Fruit fly (Drosophila melanogaster) whole organism, embryonic: ENCODE measurements around the gene Ubc4.

ENCODE experiments used
- Adf1 ChIP-seq: fragments of 200-800 bp; sonication (Bioruptor generic); IDR thresholded peaks from 2 replicates; pipeline ENCODE4 v1.3.6; 2022; ENCODE audit warnings: missing biosample characterization, missing genetic modification characterization
- Atf3 ChIP-seq: fragments of 200-800 bp; sonication (Bioruptor generic); optimal IDR thresholded peaks from 3 replicates; lab custom pipeline; 2016; ENCODE audit warnings: missing biosample characterization, missing genetic modification characterization
- CG10543 ChIP-seq: fragments of 200-800 bp; sonication (Bioruptor generic); optimal IDR thresholded peaks from 3 replicates; lab custom pipeline; 2017; ENCODE audit warnings: missing biosample characterization, mild to moderate bottlenecking, missing genetic modification characterization, moderate library complexity
- CG11085 ChIP-seq: fragments of 200-800 bp; sonication (Bioruptor generic); IDR thresholded peaks from 2 replicates; pipeline ENCODE4 v1.3.6; 2022; ENCODE audit warnings: missing biosample characterization, missing genetic modification characterization
- CG11695 ChIP-seq: fragments of 200-800 bp; sonication (Bioruptor generic); IDR thresholded peaks from 3 replicates; pipeline ENCODE4 v1.3.6; 2022; ENCODE audit warnings: missing biosample characterization, missing genetic modification characterization
- CG12104 ChIP-seq: fragments of 200-800 bp; sonication (Bioruptor generic); optimal IDR thresholded peaks from 3 replicates; lab custom pipeline; 2016; ENCODE audit warnings: missing biosample characterization, missing genetic modification characterization
- CG13287 ChIP-seq: fragments of 200-800 bp; sonication (Bioruptor generic); IDR thresholded peaks from 2 replicates; pipeline ENCODE4 v1.3.6; 2022; ENCODE audit warnings: missing biosample characterization, missing genetic modification characterization; ENCODE audit not compliant: partially characterized antibody
- CG13624 ChIP-seq: fragments of 200-800 bp; sonication (Bioruptor generic); optimal IDR thresholded peaks from 2 replicates; lab custom pipeline; 2016; ENCODE audit warnings: missing biosample characterization, missing genetic modification characterization
- CG1792 ChIP-seq: fragments of 200-800 bp; sonication (Bioruptor generic); optimal IDR thresholded peaks from 2 replicates; lab custom pipeline; 2016; ENCODE audit warnings: missing biosample characterization, missing genetic modification characterization
- CG18599 ChIP-seq: fragments of 200-800 bp; sonication (Bioruptor generic); optimal IDR thresholded peaks from 3 replicates; lab custom pipeline; 2017; ENCODE audit warnings: missing biosample characterization, missing genetic modification characterization, mild to moderate bottlenecking, moderate library complexity, missing genetic modification reagents
- CG34376 ChIP-seq: fragments of 200-800 bp; sonication (Bioruptor generic); optimal IDR thresholded peaks from 2 replicates; lab custom pipeline; 2018; ENCODE audit warnings: missing biosample characterization, mild to moderate bottlenecking, missing genetic modification characterization
- CG42726 ChIP-seq: fragments of 200-800 bp; sonication (Bioruptor generic); IDR thresholded peaks from 2 replicates; pipeline ENCODE4 v1.3.6; 2022; ENCODE audit warnings: missing biosample characterization, missing genetic modification characterization; ENCODE audit not compliant: partially characterized antibody
- CG4730 ChIP-seq: fragments of 200-800 bp; sonication (Bioruptor generic); IDR thresholded peaks from 2 replicates; pipeline ENCODE4 v1.3.6; 2022; ENCODE audit warnings: missing biosample characterization, missing genetic modification characterization
- CG6689 ChIP-seq: fragments of 200-800 bp; sonication (Bioruptor generic); IDR thresholded peaks from 2 replicates; pipeline ENCODE4 v1.3.6; 2022; ENCODE audit warnings: missing biosample characterization, missing genetic modification characterization
- CG6813 ChIP-seq: fragments of 200-800 bp; sonication (Bioruptor generic); optimal IDR thresholded peaks from 2 replicates; lab custom pipeline; 2017; ENCODE audit warnings: missing biosample characterization, missing genetic modification characterization, mild to moderate bottlenecking, moderate library complexity, missing genetic modification reagents
- CG7839 ChIP-seq: fragments of 200-800 bp; sonication (Bioruptor generic); optimal IDR thresholded peaks from 3 replicates; lab custom pipeline; 2018; ENCODE audit warnings: missing biosample characterization, mild to moderate bottlenecking, missing genetic modification characterization, moderate library complexity
- CG7987 ChIP-seq: fragments of 200-800 bp; sonication (Bioruptor generic); optimal IDR thresholded peaks from 2 replicates; lab custom pipeline; 2018; ENCODE audit warnings: missing biosample characterization, mild to moderate bottlenecking, missing genetic modification characterization, moderate library complexity
- CG9437 ChIP-seq: fragments of 200-800 bp; sonication (Bioruptor generic); optimal IDR thresholded peaks from 2 replicates; lab custom pipeline; 2018; ENCODE audit warnings: missing biosample characterization, mild to moderate bottlenecking, missing genetic modification characterization
- CHES-1-like ChIP-seq: fragments of 200-800 bp; sonication (Bioruptor generic); optimal IDR thresholded peaks from 2 replicates; lab custom pipeline; 2016; ENCODE audit warnings: missing biosample characterization, missing genetic modification characterization
- Fer3 ChIP-seq: fragments of 200-800 bp; sonication (Bioruptor generic); optimal IDR thresholded peaks from 2 replicates; lab custom pipeline; 2018; ENCODE audit warnings: missing biosample characterization, mild to moderate bottlenecking, missing genetic modification characterization, moderate library complexity
- Hmx ChIP-seq: fragments of 200-800 bp; sonication (Bioruptor generic); optimal IDR thresholded peaks from 2 replicates; lab custom pipeline; 2016; ENCODE audit warnings: missing biosample characterization, missing genetic modification characterization
- Lim3 ChIP-seq: fragments of 200-800 bp; sonication (Bioruptor generic); IDR thresholded peaks from 2 replicates; pipeline ENCODE4 v1.3.6; 2022; ENCODE audit warnings: missing biosample characterization, missing genetic modification characterization
- MBD-R2 ChIP-seq: fragments of 200-800 bp; sonication (Bioruptor generic); IDR thresholded peaks from 2 replicates; pipeline ENCODE4 v1.3.6; 2022; ENCODE audit warnings: missing biosample characterization, missing genetic modification characterization
- Max ChIP-seq: fragments of 200-800 bp; sonication (Bioruptor generic); optimal IDR thresholded peaks from 2 replicates; lab custom pipeline; 2016; ENCODE audit warnings: missing biosample characterization, mild to moderate bottlenecking, missing genetic modification characterization
- Med ChIP-seq: fragments of 200-800 bp; sonication (Bioruptor generic); peaks from one replicate; lab custom pipeline; 2016; ENCODE audit warnings: missing biosample characterization, missing genetic modification characterization, mild to moderate bottlenecking, inconsistent platforms, moderate library complexity
- Meics ChIP-seq: fragments of 200-800 bp; sonication (Bioruptor generic); optimal IDR thresholded peaks from 2 replicates; lab custom pipeline; 2017; ENCODE audit warnings: missing biosample characterization, mild to moderate bottlenecking, missing genetic modification characterization
- Poxn ChIP-seq: fragments of 200-800 bp; sonication (Bioruptor generic); IDR thresholded peaks from 2 replicates; pipeline ENCODE4 v1.3.6; 2022; ENCODE audit warnings: missing biosample characterization, missing genetic modification characterization
- Spps ChIP-seq: fragments of 200-800 bp; sonication (Bioruptor generic); optimal IDR thresholded peaks from 2 replicates; lab custom pipeline; 2018; ENCODE audit warnings: missing biosample characterization, mild to moderate bottlenecking, missing genetic modification characterization
- ase ChIP-seq: fragments of 200-800 bp; sonication (Bioruptor generic); IDR thresholded peaks from 3 replicates; pipeline ENCODE4 v1.3.6; 2022; ENCODE audit warnings: missing biosample characterization, missing genetic modification characterization
- bcd ChIP-seq: fragments of 200-800 bp; sonication (Bioruptor generic); optimal IDR thresholded peaks from 2 replicates; lab custom pipeline; 2017; ENCODE audit warnings: missing biosample characterization, mild to moderate bottlenecking, missing genetic modification characterization
- br ChIP-seq: fragments of >200 bp; optimal IDR thresholded peaks from 2 replicates; lab custom pipeline; 2017
- cas ChIP-seq: fragments of 200-800 bp; sonication (Bioruptor generic); IDR thresholded peaks from 2 replicates; pipeline ENCODE4 v1.3.6; 2022; ENCODE audit warnings: missing biosample characterization, missing genetic modification characterization
- cg ChIP-seq: fragments of 200-800 bp; sonication (Bioruptor generic); optimal IDR thresholded peaks from 3 replicates; lab custom pipeline; 2019; ENCODE audit warnings: missing biosample characterization, mild to moderate bottlenecking, missing genetic modification characterization, moderate library complexity
- ci ChIP-seq: fragments of 200-800 bp; sonication (Bioruptor generic); IDR thresholded peaks from 3 replicates; pipeline ENCODE4 v1.3.6; 2022; ENCODE audit warnings: missing biosample characterization, missing genetic modification characterization
- crc ChIP-seq: fragments of 200-800 bp; sonication (Bioruptor generic); optimal IDR thresholded peaks from 2 replicates; lab custom pipeline; 2016; ENCODE audit warnings: missing biosample characterization, missing genetic modification characterization
- dati ChIP-seq: fragments of 200-800 bp; sonication (Bioruptor generic); IDR thresholded peaks from 2 replicates; pipeline ENCODE4 v1.3.6; 2022; ENCODE audit warnings: missing biosample characterization, missing genetic modification characterization
- fu2 ChIP-seq: fragments of 200-800 bp; sonication (Bioruptor generic); optimal IDR thresholded peaks from 2 replicates; lab custom pipeline; 2016; ENCODE audit warnings: missing biosample characterization, missing genetic modification characterization
- hbn ChIP-seq: fragments of 200-800 bp; sonication (Bioruptor generic); IDR thresholded peaks from 2 replicates; pipeline ENCODE4 v1.3.6; 2022; ENCODE audit warnings: missing biosample characterization, missing genetic modification characterization; ENCODE audit not compliant: partially characterized antibody
- lilli ChIP-seq: fragments of 200-800 bp; sonication (Bioruptor generic); optimal IDR thresholded peaks from 3 replicates; lab custom pipeline; 2016; ENCODE audit warnings: missing biosample characterization, missing genetic modification characterization
- nerfin-1 ChIP-seq: fragments of 200-800 bp; sonication (Bioruptor generic); optimal IDR thresholded peaks from 3 replicates; lab custom pipeline; 2019; ENCODE audit warnings: missing biosample characterization, mild to moderate bottlenecking, missing genetic modification characterization, moderate library complexity
- nerfin-2 ChIP-seq: fragments of 200-800 bp; sonication (Bioruptor generic); IDR thresholded peaks from 2 replicates; pipeline ENCODE4 v1.3.6; 2022; ENCODE audit warnings: missing biosample characterization, missing genetic modification characterization; ENCODE audit not compliant: partially characterized antibody
- nmo ChIP-seq: fragments of 200-800 bp; sonication (Bioruptor generic); optimal IDR thresholded peaks from 2 replicates; lab custom pipeline; 2018; ENCODE audit warnings: missing biosample characterization, mild to moderate bottlenecking, missing genetic modification characterization, moderate library complexity
- nom ChIP-seq: fragments of 200-800 bp; sonication (Bioruptor generic); optimal IDR thresholded peaks from 2 replicates; lab custom pipeline; 2017; ENCODE audit warnings: missing biosample characterization, missing genetic modification characterization, mild to moderate bottlenecking, moderate library complexity, missing genetic modification reagents
- pros ChIP-seq: fragments of 200-800 bp; sonication (Bioruptor generic); optimal IDR thresholded peaks from 3 replicates; lab custom pipeline; 2019; ENCODE audit warnings: missing biosample characterization, mild to moderate bottlenecking, missing genetic modification characterization, moderate library complexity
- psq ChIP-seq: fragments of 200-800 bp; sonication (Bioruptor generic); optimal IDR thresholded peaks from 2 replicates; lab custom pipeline; 2017; ENCODE audit warnings: missing biosample characterization, missing genetic modification characterization
- sna ChIP-seq: fragments of 200-800 bp; sonication (Bioruptor generic); IDR thresholded peaks from 2 replicates; pipeline ENCODE4 v1.3.6; 2022; ENCODE audit warnings: missing biosample characterization, missing genetic modification characterization; ENCODE audit not compliant: partially characterized antibody
- ttk ChIP-seq: fragments of 200-800 bp; sonication (Bioruptor generic); IDR thresholded peaks from 2 replicates; pipeline ENCODE4 v2.1.2; 2022; ENCODE audit warnings: missing biosample characterization, missing genetic modification characterization
- usp ChIP-seq: fragments of >200 bp; optimal IDR thresholded peaks from 2 replicates; lab custom pipeline; 2017; ENCODE audit warnings: missing biosample characterization, missing genetic modification characterization
- vvl ChIP-seq: fragments of 200-800 bp; sonication (Bioruptor generic); IDR thresholded peaks from 2 replicates; pipeline ENCODE4 v1.3.6; 2022; ENCODE audit warnings: missing biosample characterization, missing genetic modification characterization
- yki ChIP-seq: fragments of >200 bp; optimal IDR thresholded peaks from 3 replicates; lab custom pipeline; 2018

Ubc4 gene

DNA sequence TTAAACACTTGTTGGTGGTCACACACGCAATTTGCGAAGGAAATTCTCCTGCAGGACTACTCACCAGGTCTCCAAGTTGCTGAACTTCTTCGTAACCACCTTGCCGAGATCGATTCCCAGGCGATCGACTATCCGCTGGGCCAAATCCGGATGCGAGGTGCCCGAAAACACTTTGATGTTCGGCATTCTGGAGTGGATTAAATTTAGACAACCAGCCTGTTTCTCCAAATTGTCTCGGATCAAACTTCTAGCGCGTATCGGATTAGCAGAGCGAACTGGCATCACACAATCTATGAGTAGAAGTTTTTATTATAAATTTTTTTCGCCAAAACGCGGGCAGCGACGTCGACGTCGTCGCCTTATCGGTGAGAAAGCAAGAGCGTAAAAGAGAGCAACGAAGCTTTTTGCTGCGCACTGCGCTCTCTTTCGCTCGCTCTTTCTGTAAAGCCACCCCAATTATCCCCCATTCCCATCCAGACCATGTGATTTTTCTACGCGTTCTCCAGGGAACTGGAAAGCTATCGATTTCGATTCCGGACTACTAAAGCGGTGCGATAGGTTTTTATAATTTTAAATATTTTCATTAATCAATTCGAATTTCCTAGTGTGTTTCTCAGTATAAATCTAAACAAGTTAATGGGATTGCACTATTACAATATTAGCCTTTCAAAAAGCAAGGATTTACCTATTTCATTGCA, 3.8 kb upstream of the Ubc4 start (continued):
- TF ChIP-seq CG1792 (GFP tag; lab: Kevin White, UChicago) (no peak), CG7987 (GFP tag; lab: Kevin White, UChicago) (no peak), CG34376 (peak; percentile 51), cg (no peak), crc (GFP tag; lab: Kevin White, UChicago) (no peak), CG11695 (GFP tag; lab: Robert Waterston, UW) (0 out of 3 replicates have a peak, but pooled peaks have one; percentile 26), CG4730 (GFP tag; lab: Robert Waterston, UW) (no peak), Med (GFP tag; lab: Kevin White, UChicago) (peak; percentile 8), br (lab: Kevin White, UChicago) (no peak), Poxn (GFP tag; lab: Robert Waterston, UW) (no peak), Hmx (GFP tag; lab: Kevin White, UChicago) (no peak), CG42726 (no peak), CG12104 (GFP tag; lab: Kevin White, UChicago) (no peak), Lim3 (GFP tag; lab: Robert Waterston, UW) (no peak), CG9437 (no peak), MBD-R2 (GFP tag; lab: Robert Waterston, UW) (no peak), hbn (GFP tag; lab: Robert Waterston, UW) (peak; percentile 22; the same call in 1 of the 2 replicates), Meics (GFP tag; lab: Kevin White, UChicago) (peak; percentile 15), usp (no peak), sna (GFP tag; lab: Robert Waterston, UW) (0 out of 2 replicates have a peak, but pooled peaks have one; percentile 30), CG7839 (tag; lab: Kevin White, UChicago) (no peak), CG6813 (peak; percentile 13), Max (GFP tag; lab: Kevin White, UChicago) (no peak), CG13287 (peak; percentile 49; the same call in 1 of the 2 replicates), cas (GFP tag; lab: Robert Waterston, UW) (no peak), pros (GFP tag; lab: Kevin White, UChicago) (no peak), CG11085 (GFP tag; lab: Robert Waterston, UW) (no peak), psq (GFP tag; lab: Kevin White, UChicago) (no peak), bcd (GFP tag; lab: Kevin White, UChicago) (peak; percentile 9), CG6689 (GFP tag; lab: Robert Waterston, UW) (no peak), ase (GFP tag; lab: Robert Waterston, UW) (no peak), lilli (GFP tag; lab: Kevin White, UChicago) (no peak), CG18599 (GFP tag; lab: Kevin White, UChicago) (no peak), nerfin-2 (GFP tag; lab: Robert Waterston, UW) (no peak), vvl (GFP tag; lab: Robert Waterston, UW) (0 out of 2 replicates have a peak, but pooled peaks have one; percentile 32), yki (lab: Kevin White, UChicago) (peak; percentile 47), nerfin-1 (tag; lab: Kevin White, UChicago) (no peak), CHES-1-like (GFP tag; lab: Kevin White, UChicago) (no peak), CG10543 (GFP tag; lab: Kevin White, UChicago) (no peak), ci (GFP tag; lab: Robert Waterston, UW) (peak; percentile 38; the same call in 1 of the 3 replicates), ttk (no peak), CG13624 (GFP tag; lab: Kevin White, UChicago) (no peak), fu2 (GFP tag; lab: Kevin White, UChicago) (no peak), Fer3 (tag; lab: Kevin White, UChicago) (no peak), nom (GFP tag; lab: Kevin White, UChicago) (peak; percentile 8), Spps (no peak), Atf3 (no peak), nmo (GFP tag; lab: Kevin White, UChicago) (no peak), dati (GFP tag; lab: Robert Waterston, UW) (no peak), Adf1 (GFP tag; lab: Robert Waterston, UW) (peak; percentile 96)
